Worm (Caenorhabditis elegans): Measurements from ENCODE around the gene C41H7.2.

DNA sequence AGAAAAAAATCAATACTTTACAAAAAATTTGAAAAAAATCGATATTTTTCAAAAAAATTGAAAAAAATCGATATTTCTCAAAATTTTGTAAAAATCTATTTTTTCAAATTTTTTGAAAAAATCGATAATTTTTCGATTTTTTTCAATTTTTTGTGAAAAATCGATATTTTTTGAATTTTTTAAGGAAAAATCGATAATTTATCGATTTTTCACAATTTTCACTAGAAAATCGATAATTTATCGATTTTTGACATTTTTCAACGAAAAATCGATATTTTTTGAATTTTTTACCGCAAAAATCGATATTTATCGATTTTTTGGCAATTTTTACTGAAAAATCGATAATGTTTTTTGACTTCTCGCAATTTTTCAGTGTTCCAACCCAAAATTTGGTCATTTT lies 48.7 kb downstream of the C41H7.2 start:
- TF ChIP-seq lin-13 (GFP tag; optimal IDR thresholded peaks at IDR 0.05) (no peak), aly-2 (tag; optimal IDR thresholded peaks at IDR 0.05) (no peak)

All from whole organism, L4 larva.